Worm (Caenorhabditis elegans): ENCODE results near the gene lsm-7.

The lsm-7 gene

ce11 chrIV:10898160-10898559 lies 35.1 kb upstream of the lsm-7 start:
- TF ChIP-seq fos-1 (tag; optimal IDR thresholded peaks at IDR 0.05) (no peak), snpc-4 (tag; optimal IDR thresholded peaks at IDR 0.05) (no peak), nhr-67 (tag; optimal IDR thresholded peaks at IDR 0.05) (no peak)

ce11 chrIV:10899091-10899490 lies 34.2 kb upstream of the lsm-7 start, which contains the start of the genes F13E9.9 and F13E9.19:
Gene F13E9.9, minus strand, starts transcription at chrIV:10899191.
Gene F13E9.19, plus strand, starts transcription at chrIV:10899406.
- TF ChIP-seq ama-1 (optimal IDR thresholded peaks at IDR 0.05) (no peak), aly-2 (tag; optimal IDR thresholded peaks at IDR 0.05) (no peak), sea-2 (GFP tag; optimal IDR thresholded peaks at IDR 0.05) (no peak), mml-1 (tag; optimal IDR thresholded peaks at IDR 0.05) (no peak)

ce11 chrIV:10900083-10900482 lies 33.2 kb upstream of the lsm-7 start, which contains the start of gene srlf-30:
Gene srlf-30, plus strand, starts transcription at chrIV:10900383.
- TF ChIP-seq nhr-28 (tag; optimal IDR thresholded peaks at IDR 0.05) = no peak

ce11 chrIV:10902476-10902875 lies 30.8 kb upstream of the lsm-7 start:
- TF ChIP-seq hmg-11 (tag; optimal IDR thresholded peaks at IDR 0.05) (no peak), nhr-25 (tag; optimal IDR thresholded peaks at IDR 0.05) (no peak)

- TF ChIP-seq ztf-4 (tag; optimal IDR thresholded peaks at IDR 0.05) = no peak
- no peak for TF ChIP-seq nfya-1 (tag; optimal IDR thresholded peaks at IDR 0.05; ENCODE audit: insufficient read depth)
- TF ChIP-seq lsy-12 (tag; optimal IDR thresholded peaks at IDR 0.05) = no peak
- TF ChIP-seq ztf-11 (tag; optimal IDR thresholded peaks at IDR 0.05) = no peak
- no peak for TF ChIP-seq nhr-76 (tag; optimal IDR thresholded peaks at IDR 0.05)
- no peak for TF ChIP-seq nhr-43 (tag; optimal IDR thresholded peaks at IDR 0.05; ENCODE audit: poor library complexity, severe bottlenecking)
- TF ChIP-seq nhr-25 (tag; optimal IDR thresholded peaks at IDR 0.05) = no peak
- no peak for TF ChIP-seq aly-2 (tag; optimal IDR thresholded peaks at IDR 0.05)
These were observed 29.0 kb upstream of the lsm-7 start, which contains the start of gene ZK596.3 for ce11 chrIV:10904282-10904681. Gene ZK596.3, minus strand, starts transcription at chrIV:10904382.

ce11 chrIV:10909206-10909605 lies 24.1 kb upstream of the lsm-7 start, which contains the start of gene ZK596.2:
Gene ZK596.2, minus strand, starts transcription at chrIV:10909306.
- no peak for TF ChIP-seq snpc-4 (tag; optimal IDR thresholded peaks at IDR 0.05)
- no peak for TF ChIP-seq elt-2 (tag; optimal IDR thresholded peaks at IDR 0.05)
- TF ChIP-seq mml-1 (tag; optimal IDR thresholded peaks at IDR 0.05) = no peak
- TF ChIP-seq eor-1 (tag; optimal IDR thresholded peaks at IDR 0.05) = no peak
- TF ChIP-seq mdl-1 (tag; optimal IDR thresholded peaks at IDR 0.05) = no peak
- TF ChIP-seq sea-2 (GFP tag; optimal IDR thresholded peaks at IDR 0.05) = no peak
- TF ChIP-seq nhr-23 (tag; optimal IDR thresholded peaks at IDR 0.05) = no peak
- TF ChIP-seq elt-1 (tag; optimal IDR thresholded peaks at IDR 0.05) = no peak
- TF ChIP-seq tbx-2 (tag; optimal IDR thresholded peaks at IDR 0.05) = no peak
- TF ChIP-seq fkh-2 (tag; optimal IDR thresholded peaks at IDR 0.05) = no peak
- no peak for TF ChIP-seq nhr-67 (tag; optimal IDR thresholded peaks at IDR 0.05)
- TF ChIP-seq ceh-28 (tag; optimal IDR thresholded peaks at IDR 0.05) = no peak
- no peak for TF ChIP-seq fos-1 (tag; optimal IDR thresholded peaks at IDR 0.05)
- TF ChIP-seq ztf-11 (tag; optimal IDR thresholded peaks at IDR 0.05) = no peak
- TF ChIP-seq egl-5 (tag; optimal IDR thresholded peaks at IDR 0.05) = no peak
- no peak for TF ChIP-seq fkh-10 (GFP tag; optimal IDR thresholded peaks at IDR 0.05)

- TF ChIP-seq pqm-1 (tag; optimal IDR thresholded peaks at IDR 0.05) (peak; percentile 67), nhr-23 (tag; optimal IDR thresholded peaks at IDR 0.05) (no peak), unc-62 (GFP tag; optimal IDR thresholded peaks at IDR 0.05) (no peak), unc-39 (tag; optimal IDR thresholded peaks at IDR 0.05) (no peak), nhr-28 (tag; optimal IDR thresholded peaks at IDR 0.05) (no peak), nhr-67 (tag; optimal IDR thresholded peaks at IDR 0.05) (no peak), ceh-16 (tag; optimal IDR thresholded peaks at IDR 0.05) (no peak), aly-2 (tag; optimal IDR thresholded peaks at IDR 0.05) (no peak), skn-1 (tag; optimal IDR thresholded peaks at IDR 0.05) (no peak), elt-2 (tag; optimal IDR thresholded peaks at IDR 0.05) (peak; percentile 79), pha-4 (tag; optimal IDR thresholded peaks at IDR 0.05) (no peak), fos-1 (tag; optimal IDR thresholded peaks at IDR 0.05) (no peak)
These were observed 23.6 kb upstream of the lsm-7 start, which contains the start of gene pyk-2 for ce11 chrIV:10909708-10910107. Gene pyk-2, plus strand, starts transcription at chrIV:10909913.
